Fruit fly (Drosophila melanogaster): ENCODE measurements around the gene lawc.

dm6 chrX:8436656-8437284 lies 25.3 kb upstream of the lawc start, which contains the start of gene CG1440:
- TF ChIP-seq Sin3A (optimal IDR thresholded peaks at IDR 0.05) (no peak), h (optimal IDR thresholded peaks at IDR 0.05) (no peak), insv (optimal IDR thresholded peaks at IDR 0.05) (no peak), Myc (optimal IDR thresholded peaks at IDR 0.05) (no peak)
